Worm (Caenorhabditis elegans) whole organism, young adult: ENCODE measurements around the gene lips-13.

Experiments
- F49E8.2 ChIP-seq: sonication (generic microtip); optimal IDR thresholded peaks from 3 replicates; lab custom pipeline; 2017; ENCODE audit warnings: missing genetic modification characterization, mild to moderate bottlenecking, missing compliant biosample characterization, antibody characterized with exemption, moderate library complexity; ENCODE audit not compliant: insufficient read depth
- F57A8.1 ChIP-seq: fragments of 200-800 bp; sonication (Bioruptor generic); optimal IDR thresholded peaks from 2 replicates; lab custom pipeline; 2018; ENCODE audit warnings: mild to moderate bottlenecking, missing genetic modification characterization, moderate library complexity, missing compliant biosample characterization
- akir-1 ChIP-seq: fragments of 200-800 bp; sonication (Bioruptor generic); optimal IDR thresholded peaks from 2 replicates; lab custom pipeline; 2018; ENCODE audit warnings: mild to moderate bottlenecking, missing genetic modification characterization, moderate library complexity, missing compliant biosample characterization
- cebp-2 ChIP-seq: fragments of 200-800 bp; sonication (Bioruptor generic); IDR thresholded peaks from 2 replicates; pipeline ENCODE4 v1.3.6; 2022; ENCODE audit warnings: missing genetic modification characterization, missing compliant biosample characterization
- ceh-58 ChIP-seq: fragments of 200-800 bp; sonication (Bioruptor generic); IDR thresholded peaks from 2 replicates; pipeline ENCODE4 v1.3.6; 2022; ENCODE audit warnings: missing genetic modification characterization, missing compliant biosample characterization
- ekl-4 ChIP-seq: fragments of 200-800 bp; sonication (Bioruptor generic); IDR thresholded peaks from 2 replicates; pipeline ENCODE4 v1.3.6; 2022; ENCODE audit warnings: missing genetic modification reagents, missing genetic modification characterization, missing compliant biosample characterization
- let-607 ChIP-seq, 2 experiments: fragments of 200-800 bp in 1 of 2; sonication (Bioruptor generic) in 1 of 2; sonication (generic microtip) in 1 of 2; optimal IDR thresholded peaks; 2 replicates each; lab custom pipeline; 2016 to 2018; ENCODE audit warnings: mild to moderate bottlenecking in 2 of 2, missing compliant biosample characterization in 2 of 2, missing genetic modification characterization in 2 of 2, moderate library complexity in 2 of 2, missing genotype in 1 of 2
- lir-1 ChIP-seq: fragments of 200-800 bp; sonication (Bioruptor generic); conservative IDR thresholded peaks from 2 replicates; pipeline ENCODE4 v1.3.6; 2022; ENCODE audit warnings: missing genetic modification reagents, missing genetic modification characterization, missing compliant biosample characterization
- nhr-90 ChIP-seq: sonication (generic microtip); optimal IDR thresholded peaks from 2 replicates; lab custom pipeline; 2016; ENCODE audit warnings: missing genotype, mild to moderate bottlenecking, missing genetic modification characterization, missing compliant biosample characterization
- rcor-1 ChIP-seq: fragments of 200-800 bp; sonication (Bioruptor generic); IDR thresholded peaks from 2 replicates; pipeline ENCODE4 v1.3.6; 2022; ENCODE audit warnings: missing genetic modification reagents, missing genetic modification characterization, missing compliant biosample characterization
- somi-1 ChIP-seq: fragments of 200-800 bp; sonication (Bioruptor generic); optimal IDR thresholded peaks from 2 replicates; lab custom pipeline; 2018; ENCODE audit warnings: mild to moderate bottlenecking, missing genetic modification characterization, missing compliant biosample characterization
- ztf-25 ChIP-seq: fragments of 200-800 bp; sonication (Bioruptor generic); IDR thresholded peaks from 2 replicates; pipeline ENCODE4 v1.3.6; 2022; ENCODE audit warnings: missing genetic modification reagents, missing genetic modification characterization, missing compliant biosample characterization

- TF ChIP-seq cebp-2 (no peak), rcor-1 (GFP tag; lab: Robert Waterston, UW) (no peak), lir-1 (GFP tag; lab: Robert Waterston, UW) (no peak), ekl-4 (no peak), F49E8.2 (no peak), nhr-90 (tag; lab: Kevin White, UChicago) (no peak), ceh-58 (no peak), let-607 (tag; optimal IDR thresholded peaks at IDR 0.05; lab: Kevin White, UChicago) (no peak), somi-1 (GFP tag; lab: Kevin White, UChicago) (no peak), ztf-25 (GFP tag; lab: Robert Waterston, UW) (no peak), F57A8.1 (GFP tag; lab: Kevin White, UChicago) (no peak), akir-1 (GFP tag; lab: Kevin White, UChicago) (no peak)
These were observed 45.7 kb downstream of the lips-13 start, which contains the start of gene K02E7.4 for ce11 chrII:1072106-1072505.
